Worm (Caenorhabditis elegans): ENCODE measurements around the gene kqt-1.

DNA sequence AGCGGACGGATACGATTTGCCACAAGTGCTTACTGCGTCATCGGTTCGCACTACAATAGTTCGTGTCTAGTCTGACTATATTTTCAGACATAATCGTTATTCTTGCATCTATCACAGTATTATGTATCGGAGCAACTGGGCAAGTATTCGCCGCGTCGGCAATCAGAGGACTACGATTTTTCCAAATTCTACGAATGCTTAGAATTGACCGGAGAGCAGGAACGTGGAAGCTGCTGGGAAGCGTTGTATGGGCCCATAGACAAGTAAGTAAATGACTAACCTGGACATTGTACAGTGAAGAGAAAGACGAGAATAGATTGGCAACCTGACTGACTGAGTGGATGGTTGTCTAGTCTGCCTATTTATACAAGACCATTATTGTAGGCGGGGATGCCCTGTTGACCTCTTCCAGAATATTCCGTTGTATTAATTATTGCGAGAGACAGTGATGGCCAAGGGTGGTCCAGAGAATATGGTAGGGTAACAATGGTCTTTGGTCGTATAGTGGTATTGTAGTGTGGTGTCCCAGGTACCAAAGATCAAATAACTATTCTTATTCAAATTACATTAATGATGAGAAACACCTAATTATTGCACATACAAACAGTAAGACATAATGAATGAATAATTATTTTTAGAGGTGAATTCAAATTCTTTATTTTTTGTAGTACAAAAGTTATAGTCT lies 3.9 kb downstream of the kqt-1 start, which contains the start of gene clec-266:
- TF ChIP-seq fkh-6 (tag; optimal IDR thresholded peaks at IDR 0.05) (no peak), pag-3 (tag; optimal IDR thresholded peaks at IDR 0.05; ENCODE audit: borderline replicate concordance) (no peak), hlh-6 (tag; optimal IDR thresholded peaks at IDR 0.05) (no peak)
